Worm (Caenorhabditis elegans) whole organism, L3 larva: ENCODE measurements around the gene golg-4.
A peak's percentile ranks its signal among the peaks of the same experiment; 100 is the strongest.

ENCODE experiments used
- elt-2 ChIP-seq: sonication (generic microtip); optimal IDR thresholded peaks from 2 replicates; lab custom pipeline; 2016; ENCODE audit warnings: missing genetic modification reagents, mild to moderate bottlenecking, missing genetic modification characterization, missing compliant biosample characterization
- eor-1 ChIP-seq, 2 experiments: fragments of 150-350 bp; optimal IDR thresholded peaks; 2 replicates each; lab custom pipeline; 2014 to 2018; ENCODE audit warnings: missing biosample characterization in 2 of 2, missing genetic modification characterization in 2 of 2
- lin-39 ChIP-seq: fragments of 150-350 bp; optimal IDR thresholded peaks from 2 replicates; lab custom pipeline; 2018; ENCODE audit warnings: missing biosample characterization, missing genetic modification reagents, missing genetic modification characterization
- nhr-23 ChIP-seq: fragments of 150-350 bp; optimal IDR thresholded peaks from 2 replicates; lab custom pipeline; 2014; ENCODE audit warnings: missing biosample characterization, missing genetic modification reagents, missing genetic modification characterization
- pqm-1 ChIP-seq: fragments of 150-350 bp; optimal IDR thresholded peaks from 2 replicates; lab custom pipeline; 2017; ENCODE audit warnings: missing biosample characterization, missing genetic modification characterization, inconsistent platforms
- ztf-4 ChIP-seq: fragments of 150-350 bp; optimal IDR thresholded peaks from 2 replicates; lab custom pipeline; 2014; ENCODE audit warnings: missing biosample characterization, missing genetic modification characterization

Gene golg-4

DNA sequence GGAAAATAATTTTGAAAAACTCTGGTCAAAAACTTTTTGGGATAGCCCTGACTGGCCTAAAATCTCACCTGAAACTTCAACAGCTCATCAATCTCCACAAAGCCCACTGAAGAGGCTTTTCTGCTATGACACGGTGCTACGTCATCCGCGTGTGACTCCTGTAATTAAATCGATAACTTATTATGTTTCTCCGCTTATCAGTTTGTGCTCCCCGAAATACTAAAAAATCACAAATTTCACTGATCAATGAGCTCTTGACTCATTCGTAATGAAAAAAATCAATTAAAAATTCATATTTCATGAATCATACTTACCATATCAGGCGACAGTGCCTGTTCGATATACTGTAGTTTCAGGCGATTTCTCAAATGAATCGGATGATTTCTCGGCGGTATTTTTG is 69.6 kb downstream of the golg-4 start:
- TF ChIP-seq pqm-1 (peak; percentile 68), eor-1 (tag; optimal IDR thresholded peaks at IDR 0.05; lab: Kevin White, UChicago) (no peak), nhr-23 (tag; lab: Kevin White, UChicago) (no peak), ztf-4 (no peak), elt-2 (tag; lab: Kevin White, UChicago) (peak; percentile 38), lin-39 (tag; lab: Kevin White, UChicago) (no peak)
